Worm (Caenorhabditis elegans): ENCODE results near the gene F49E12.12.

F49E12.12 gene

DNA sequence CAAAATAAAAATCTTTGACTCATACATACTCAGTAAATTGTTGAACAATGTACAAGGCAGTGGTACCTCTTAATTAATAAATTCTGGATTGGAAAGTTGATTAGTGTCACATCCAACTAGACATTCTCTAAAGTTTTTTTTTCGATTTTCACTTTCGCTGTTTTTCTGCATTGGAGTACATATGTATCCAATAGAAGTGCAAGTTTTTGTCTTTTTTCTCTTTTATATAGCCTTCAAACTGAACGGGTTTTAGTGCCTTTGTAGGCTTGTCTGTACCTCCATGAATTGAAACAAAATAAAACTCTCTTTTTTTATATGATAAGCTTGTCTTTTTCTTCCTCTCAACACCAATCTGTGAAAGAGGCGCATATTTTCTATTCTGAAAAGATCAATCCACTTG, 1.1 kb upstream of the F49E12.12 start:
- TF ChIP-seq hnd-1 (tag; optimal IDR thresholded peaks at IDR 0.05) (no peak), ets-7 (tag; optimal IDR thresholded peaks at IDR 0.05) (no peak), aly-1 (tag; optimal IDR thresholded peaks at IDR 0.05) (no peak), B0310.2 (tag; optimal IDR thresholded peaks at IDR 0.05) (no peak), ceh-13 (GFP tag; optimal IDR thresholded peaks at IDR 0.05) (no peak), scrt-1 (GFP tag; IDR thresholded peaks at IDR 0.05) (no peak)

DNA sequence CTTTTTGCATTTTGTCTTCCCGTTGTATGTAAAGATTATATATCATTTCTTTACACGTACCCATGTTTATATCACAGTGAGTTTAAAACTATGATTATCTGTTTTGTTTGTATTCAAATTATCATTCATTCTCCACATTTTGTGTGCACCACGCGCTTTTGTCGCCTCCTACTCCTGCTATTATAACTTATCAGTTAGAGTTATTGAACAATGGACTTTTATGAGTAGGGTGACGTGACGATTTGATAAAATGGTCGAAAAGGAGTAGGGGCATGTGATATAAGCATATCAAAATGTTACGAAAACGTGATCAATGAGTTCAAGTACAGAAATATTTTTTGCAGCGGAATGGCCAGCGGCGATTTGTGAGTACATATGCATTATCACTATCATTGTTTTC, 1.6 kb downstream of the F49E12.12 start:
- TF ChIP-seq tbx-37 (GFP tag; conservative IDR thresholded peaks at IDR 0.05) (no peak), scrt-1 (GFP tag; IDR thresholded peaks at IDR 0.05) (no peak), ets-7 (tag; optimal IDR thresholded peaks at IDR 0.05) (no peak), hnd-1 (tag; optimal IDR thresholded peaks at IDR 0.05) (no peak), ceh-36 (tag; optimal IDR thresholded peaks at IDR 0.05) (no peak)

DNA sequence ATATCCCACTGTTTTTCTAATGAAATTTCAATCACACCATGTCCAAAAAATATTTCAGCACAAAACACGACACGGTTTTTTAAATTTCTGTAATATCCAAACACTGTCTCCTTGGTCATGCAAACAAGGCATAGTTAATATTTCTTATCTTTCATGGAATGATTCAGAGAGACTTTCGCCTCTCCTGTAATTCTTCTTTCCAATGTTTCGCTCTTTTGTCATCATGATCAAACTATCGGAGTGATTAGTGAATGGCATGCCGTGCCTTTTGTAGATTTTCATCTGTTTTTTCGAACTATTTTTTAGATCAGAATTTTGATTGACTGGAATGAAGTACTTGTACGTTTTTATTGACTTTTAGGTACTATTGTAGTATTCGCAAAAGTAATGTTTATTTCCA, 3.0 kb downstream of the F49E12.12 start:
- TF ChIP-seq scrt-1 (GFP tag; IDR thresholded peaks at IDR 0.05), result no peak
- no peak for TF ChIP-seq ets-7 (tag; optimal IDR thresholded peaks at IDR 0.05)
- TF ChIP-seq flt-1 (GFP tag; IDR thresholded peaks at IDR 0.05), result no peak
- TF ChIP-seq tbx-11 (GFP tag; IDR thresholded peaks at IDR 0.05), result no peak
- TF ChIP-seq pes-1 (GFP tag; IDR thresholded peaks at IDR 0.05), result no peak
- no peak for TF ChIP-seq aly-1 (tag; optimal IDR thresholded peaks at IDR 0.05)
- TF ChIP-seq hnd-1 (tag; optimal IDR thresholded peaks at IDR 0.05), result no peak
- no peak for TF ChIP-seq B0310.2 (tag; optimal IDR thresholded peaks at IDR 0.05)
- no peak for TF ChIP-seq ceh-13 (GFP tag; optimal IDR thresholded peaks at IDR 0.05)
- no peak for TF ChIP-seq tbx-37 (GFP tag; conservative IDR thresholded peaks at IDR 0.05)
- no peak for TF ChIP-seq ceh-36 (tag; optimal IDR thresholded peaks at IDR 0.05)
- no peak for TF ChIP-seq hmg-4 (GFP tag; optimal IDR thresholded peaks at IDR 0.05)
- TF ChIP-seq hmbx-1 (tag; optimal IDR thresholded peaks at IDR 0.05), result no peak
- no peak for TF ChIP-seq sea-1 (GFP tag; conservative IDR thresholded peaks at IDR 0.05)
- no peak for TF ChIP-seq tra-4 (tag; optimal IDR thresholded peaks at IDR 0.05)

DNA sequence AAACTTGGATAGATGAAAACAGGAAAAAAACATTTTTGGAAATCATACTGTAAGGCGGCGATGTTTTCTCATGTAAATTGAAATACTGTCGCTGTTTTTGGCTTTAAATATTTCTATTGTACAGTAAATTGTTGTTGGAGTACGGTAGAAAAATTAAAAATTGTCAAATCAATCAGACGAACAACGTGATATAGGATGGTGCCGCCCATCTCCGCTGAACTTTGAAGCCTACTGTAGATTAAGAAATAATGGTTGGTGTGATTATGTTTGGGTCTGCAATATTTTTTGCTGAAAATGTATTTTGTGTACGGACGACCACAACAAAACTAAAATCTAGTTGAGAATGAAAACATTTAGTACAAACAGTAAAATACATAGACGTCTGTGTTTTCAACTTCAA, 4.3 kb downstream of the F49E12.12 start:
- TF ChIP-seq B0310.2 (tag; optimal IDR thresholded peaks at IDR 0.05) (no peak), aly-1 (tag; optimal IDR thresholded peaks at IDR 0.05) (no peak), F13C5.2 (tag; optimal IDR thresholded peaks at IDR 0.05) (no peak), ama-1 (optimal IDR thresholded peaks at IDR 0.05) (no peak), ceh-36 (tag; optimal IDR thresholded peaks at IDR 0.05) (no peak), tra-4 (tag; optimal IDR thresholded peaks at IDR 0.05) (no peak), scrt-1 (GFP tag; IDR thresholded peaks at IDR 0.05) (no peak), tbx-37 (GFP tag; conservative IDR thresholded peaks at IDR 0.05) (no peak), pes-1 (GFP tag; IDR thresholded peaks at IDR 0.05) (no peak), hnd-1 (tag; optimal IDR thresholded peaks at IDR 0.05) (no peak), tbx-11 (GFP tag; IDR thresholded peaks at IDR 0.05) (no peak), hmbx-1 (tag; optimal IDR thresholded peaks at IDR 0.05) (no peak), sea-1 (GFP tag; conservative IDR thresholded peaks at IDR 0.05) (no peak), flt-1 (GFP tag; IDR thresholded peaks at IDR 0.05) (no peak), ets-7 (tag; optimal IDR thresholded peaks at IDR 0.05) (no peak), ceh-13 (GFP tag; optimal IDR thresholded peaks at IDR 0.05) (no peak), hmg-4 (GFP tag; optimal IDR thresholded peaks at IDR 0.05) (no peak)

DNA sequence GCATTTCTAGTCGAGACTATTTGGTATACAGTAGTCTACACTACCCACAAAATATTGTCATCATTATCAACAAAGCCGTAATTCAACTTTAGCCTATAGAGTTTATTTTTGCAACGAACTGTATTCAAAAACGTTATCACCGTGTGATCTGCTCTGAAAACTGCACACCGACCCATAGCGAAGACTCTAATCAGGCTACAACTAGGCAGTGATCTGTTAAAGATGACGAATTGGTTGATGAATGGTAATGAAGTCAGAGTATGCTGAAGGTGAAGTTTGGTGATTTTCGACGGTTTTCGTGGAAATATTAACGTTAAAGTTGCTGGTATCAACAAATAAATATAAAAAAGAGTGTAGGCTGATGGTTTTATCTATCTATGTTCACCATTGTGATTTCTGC, 5.6 kb downstream of the F49E12.12 start:
- TF ChIP-seq hnd-1 (tag; optimal IDR thresholded peaks at IDR 0.05) (no peak), tbx-37 (GFP tag; conservative IDR thresholded peaks at IDR 0.05) (no peak), tbx-11 (GFP tag; IDR thresholded peaks at IDR 0.05) (no peak), hmg-4 (GFP tag; optimal IDR thresholded peaks at IDR 0.05) (no peak), B0310.2 (tag; optimal IDR thresholded peaks at IDR 0.05) (no peak), ceh-13 (GFP tag; optimal IDR thresholded peaks at IDR 0.05) (no peak), aly-1 (tag; optimal IDR thresholded peaks at IDR 0.05) (no peak), ama-1 (optimal IDR thresholded peaks at IDR 0.05) (no peak), tra-4 (tag; optimal IDR thresholded peaks at IDR 0.05) (no peak), F13C5.2 (tag; optimal IDR thresholded peaks at IDR 0.05) (no peak), sea-1 (GFP tag; conservative IDR thresholded peaks at IDR 0.05) (no peak), pes-1 (GFP tag; IDR thresholded peaks at IDR 0.05) (no peak), ets-7 (tag; optimal IDR thresholded peaks at IDR 0.05) (no peak)

DNA sequence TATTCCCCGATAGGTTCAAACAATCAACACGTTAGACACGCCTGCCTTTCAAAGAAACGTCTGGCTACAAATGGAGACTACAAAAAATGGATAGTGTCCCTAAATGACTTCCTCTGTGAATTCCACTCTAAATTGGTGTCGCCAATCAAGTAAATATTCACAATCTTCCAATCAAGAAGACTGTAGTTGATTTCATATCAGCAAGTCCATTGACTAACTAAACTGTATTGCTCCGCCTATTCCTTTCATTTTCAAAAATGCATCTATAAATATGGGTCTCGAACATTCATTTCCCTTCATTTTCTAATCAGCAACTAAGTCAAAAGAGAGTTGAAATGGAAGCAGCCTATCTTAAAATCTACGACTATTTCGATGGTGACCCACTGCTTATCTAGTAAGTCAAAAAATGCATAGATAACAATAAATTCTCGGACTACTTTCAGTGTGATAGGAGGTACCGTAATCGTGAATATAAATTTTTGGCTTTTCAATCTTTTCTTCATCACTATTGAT, 6.8 kb downstream of the F49E12.12 start, which contains the start of gene drd-1:
TSS of gene drd-1 (plus strand) at position 51 of the 513 bp plus-strand sequence.
- TF ChIP-seq B0310.2 (tag; optimal IDR thresholded peaks at IDR 0.05), result no peak
- TF ChIP-seq flt-1 (GFP tag; IDR thresholded peaks at IDR 0.05), result no peak
- TF ChIP-seq tbx-37 (GFP tag; conservative IDR thresholded peaks at IDR 0.05), result no peak
- no peak for TF ChIP-seq tra-4 (tag; optimal IDR thresholded peaks at IDR 0.05)
- TF ChIP-seq hmg-4 (GFP tag; optimal IDR thresholded peaks at IDR 0.05), result no peak
- no peak for TF ChIP-seq ceh-36 (tag; optimal IDR thresholded peaks at IDR 0.05)
- no peak for TF ChIP-seq F13C5.2 (tag; optimal IDR thresholded peaks at IDR 0.05)
- no peak for TF ChIP-seq scrt-1 (GFP tag; IDR thresholded peaks at IDR 0.05)
- no peak for TF ChIP-seq ets-7 (tag; optimal IDR thresholded peaks at IDR 0.05)
- TF ChIP-seq ceh-13 (GFP tag; optimal IDR thresholded peaks at IDR 0.05), result no peak
- no peak for TF ChIP-seq ama-1 (optimal IDR thresholded peaks at IDR 0.05)
- TF ChIP-seq hmbx-1 (tag; optimal IDR thresholded peaks at IDR 0.05), result no peak
- TF ChIP-seq aly-1 (tag; optimal IDR thresholded peaks at IDR 0.05), result no peak
- no peak for TF ChIP-seq tbx-11 (GFP tag; IDR thresholded peaks at IDR 0.05)
- TF ChIP-seq hnd-1 (tag; optimal IDR thresholded peaks at IDR 0.05), result no peak

DNA sequence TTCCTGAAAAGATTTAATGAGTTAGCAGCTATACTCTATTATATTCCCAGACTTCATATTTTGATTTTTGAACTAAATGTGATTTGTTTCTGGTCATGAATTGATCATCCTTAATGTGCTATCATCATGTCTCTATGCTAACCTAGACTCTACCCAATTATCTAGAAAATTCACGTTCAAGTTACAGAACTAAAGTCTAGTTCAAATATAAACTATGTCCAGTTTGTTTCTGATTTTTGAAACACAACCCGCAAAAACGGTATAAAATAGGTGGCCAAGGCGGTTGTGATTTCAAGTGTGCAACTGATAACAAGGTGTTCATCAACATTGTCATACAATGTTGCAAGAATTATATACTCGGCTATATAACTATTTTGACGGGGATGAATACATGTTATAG, 9.5 kb downstream of the F49E12.12 start, which contains the start of gene F49E12.10:
TSS of gene F49E12.10 (plus strand) at position 301 of the 400 bp plus-strand sequence.
- TF ChIP-seq tbx-37 (GFP tag; conservative IDR thresholded peaks at IDR 0.05) (no peak), B0310.2 (tag; optimal IDR thresholded peaks at IDR 0.05) (no peak), sea-1 (GFP tag; conservative IDR thresholded peaks at IDR 0.05) (no peak), tra-4 (tag; optimal IDR thresholded peaks at IDR 0.05) (no peak), hmbx-1 (tag; optimal IDR thresholded peaks at IDR 0.05) (no peak), ets-7 (tag; optimal IDR thresholded peaks at IDR 0.05) (no peak), hnd-1 (tag; optimal IDR thresholded peaks at IDR 0.05) (no peak), hmg-4 (GFP tag; optimal IDR thresholded peaks at IDR 0.05) (no peak), flt-1 (GFP tag; IDR thresholded peaks at IDR 0.05) (no peak), aly-1 (tag; optimal IDR thresholded peaks at IDR 0.05) (no peak), tbx-11 (GFP tag; IDR thresholded peaks at IDR 0.05) (no peak), scrt-1 (GFP tag; IDR thresholded peaks at IDR 0.05) (no peak), ama-1 (optimal IDR thresholded peaks at IDR 0.05) (no peak), F13C5.2 (tag; optimal IDR thresholded peaks at IDR 0.05) (no peak), pes-1 (GFP tag; IDR thresholded peaks at IDR 0.05) (no peak)

Measured in whole organism, early embryonic.